Fruit fly (Drosophila melanogaster): Measurements from ENCODE around the gene Taf9.

Gene Taf9

dm6 chrX:17844623-17845022 lies 2.7 kb downstream of the Taf9 start, which contains the start of the genes CG8142 and Ucp4A (continued):
- TF ChIP-seq ind (GFP tag; optimal IDR thresholded peaks at IDR 0.05) (peak; percentile 93), CG9609 (GFP tag; optimal IDR thresholded peaks at IDR 0.05) (peak; percentile 48), Nf-YC (tag; optimal IDR thresholded peaks at IDR 0.05) (peak; percentile 84), CG16863 (GFP tag; optimal IDR thresholded peaks at IDR 0.05) (no peak), salm (tag; optimal IDR thresholded peaks at IDR 0.05) (peak; percentile 61), CG12769 (tag; optimal IDR thresholded peaks at IDR 0.05) (no peak), pho (GFP tag; optimal IDR thresholded peaks at IDR 0.05) (peak; percentile 40), CG17612 (GFP tag; IDR thresholded peaks at IDR 0.05) (peak; percentile 79), CG30020 (tag; optimal IDR thresholded peaks at IDR 0.05) (peak; percentile 76), CG8924 (tag; optimal IDR thresholded peaks at IDR 0.05) (peak; percentile 93), Mad (GFP tag; optimal IDR thresholded peaks at IDR 0.05) (peak; percentile 72), CG5245 (GFP tag; optimal IDR thresholded peaks at IDR 0.05) (peak; percentile 76), Nf-YA (GFP tag; IDR thresholded peaks at IDR 0.05) (peak; percentile 91), yki (optimal IDR thresholded peaks at IDR 0.05) (no peak), Xrp1 (GFP tag; IDR thresholded peaks at IDR 0.05) (peak; percentile 98), jing (GFP tag; optimal IDR thresholded peaks at IDR 0.05) (no peak), CG31441 (GFP tag; IDR thresholded peaks at IDR 0.05) (peak; percentile 93), CG14860 (GFP tag; IDR thresholded peaks at IDR 0.05; ENCODE audit: partially characterized antibody) (no peak), CG14667 (GFP tag; IDR thresholded peaks at IDR 0.05) (peak; percentile 96), Fer1 (GFP tag; optimal IDR thresholded peaks at IDR 0.05) (peak; percentile 93), Eip74EF (GFP tag; optimal IDR thresholded peaks at IDR 0.05) (peak in 1 of 2 experiments; percentile 56), CG31224 (GFP tag; IDR thresholded peaks at IDR 0.05) (peak; percentile 88), vvl (GFP tag; IDR thresholded peaks at IDR 0.05) (peak; percentile 97), bsh (GFP tag; optimal IDR thresholded peaks at IDR 0.05) (peak; percentile 21 to 92), CG6654 (GFP tag; optimal IDR thresholded peaks at IDR 0.05) (peak; percentile 62), Bdp1 (GFP tag; optimal IDR thresholded peaks at IDR 0.05) (peak; percentile 39), D19B (GFP tag; optimal IDR thresholded peaks at IDR 0.05) (peak; percentile 76), CG5953 (GFP tag; IDR thresholded peaks at IDR 0.05) (peak; percentile 80), CG4328 (GFP tag; optimal IDR thresholded peaks at IDR 0.05) (peak; percentile 85), CG18764 (GFP tag; optimal IDR thresholded peaks at IDR 0.05) (peak; percentile 85), HHEX (GFP tag; optimal IDR thresholded peaks at IDR 0.05) (peak; percentile 82), CG6813 (GFP tag; optimal IDR thresholded peaks at IDR 0.05) (peak; percentile 78), Oli (tag; optimal IDR thresholded peaks at IDR 0.05) (peak; percentile 89), CG6272 (GFP tag; IDR thresholded peaks at IDR 0.05) (peak; percentile 96), CG10565 (GFP tag; optimal IDR thresholded peaks at IDR 0.05) (peak; percentile 23), CG1792 (GFP tag; optimal IDR thresholded peaks at IDR 0.05) (no peak), CG10959 (GFP tag; IDR thresholded peaks at IDR 0.05) (peak; percentile 89), CG13424 (tag; optimal IDR thresholded peaks at IDR 0.05) (peak; percentile 96), lab (GFP tag; optimal IDR thresholded peaks at IDR 0.05) (peak; percentile 94), cg (GFP tag; optimal IDR thresholded peaks at IDR 0.05) (no peak), unpg (GFP tag; optimal IDR thresholded peaks at IDR 0.05) (peak; percentile 91), Deaf1 (tag; optimal IDR thresholded peaks at IDR 0.05) (peak; percentile 67), CG18619 (GFP tag; optimal IDR thresholded peaks at IDR 0.05) (peak; percentile 86), CG8478 (optimal IDR thresholded peaks at IDR 0.05) (no peak), CG7963 (GFP tag; IDR thresholded peaks at IDR 0.05; ENCODE audit: partially characterized antibody) (no peak), ash1 (GFP tag; optimal IDR thresholded peaks at IDR 0.05) (no peak), Rx (GFP tag; IDR thresholded peaks at IDR 0.05) (peak; percentile 89), Usf (GFP tag; optimal IDR thresholded peaks at IDR 0.05) (peak; percentile 83), NC2α (GFP tag; optimal IDR thresholded peaks at IDR 0.05) (no peak), nau (GFP tag; optimal IDR thresholded peaks at IDR 0.05) (no peak), CG7745 (tag; optimal IDR thresholded peaks at IDR 0.05) (no peak)

Measured in whole organism, embryonic.